Fruit fly (Drosophila melanogaster) whole organism, wandering third instar larva: ENCODE results near the gene CG5535.

Experiments
- CG32264 ChIP-seq: fragments of 200-800 bp; sonication (Bioruptor generic); optimal IDR thresholded peaks from 2 replicates; lab custom pipeline; 2016; ENCODE audit warnings: missing biosample characterization, missing genetic modification characterization
- CrebA ChIP-seq: fragments of 200-800 bp; sonication (Bioruptor generic); optimal IDR thresholded peaks from 2 replicates; lab custom pipeline; 2016; ENCODE audit warnings: missing biosample characterization, mild to moderate bottlenecking, missing genetic modification characterization, borderline replicate concordance
- Dfd ChIP-seq: fragments of >200 bp; optimal IDR thresholded peaks from 2 replicates; lab custom pipeline; 2017; ENCODE audit warnings: missing biosample characterization, missing genetic modification characterization
- Dif ChIP-seq: fragments of 200-275, 200-300 bp; sonication (Bioruptor generic); optimal IDR thresholded peaks from 2 replicates; lab custom pipeline; 2018; ENCODE audit warnings: missing biosample characterization, missing genetic modification characterization; ENCODE audit not compliant: partially characterized antibody
- Hnf4 ChIP-seq: fragments of 200-800 bp; sonication (Bioruptor generic); optimal IDR thresholded peaks from 2 replicates; lab custom pipeline; 2016; ENCODE audit warnings: missing biosample characterization, mild to moderate bottlenecking, missing genetic modification characterization
- Hr78 ChIP-seq: fragments of >200 bp; optimal IDR thresholded peaks from 2 replicates; lab custom pipeline; 2017; ENCODE audit warnings: missing biosample characterization, missing genetic modification characterization
- Myc ChIP-seq: fragments of >200 bp; optimal IDR thresholded peaks from 2 replicates; lab custom pipeline; 2017
- Rel ChIP-seq, 2 experiments: fragments of 200-800 bp; sonication (Bioruptor generic) in 1 of 2; optimal IDR thresholded peaks; 2 replicates in 1 of 2; 3 replicates in 1 of 2; lab custom pipeline; 2016 to 2019; ENCODE audit warnings: mild to moderate bottlenecking in 2 of 2, missing biosample characterization in 2 of 2, missing genetic modification characterization in 2 of 2, moderate library complexity in 1 of 2
- Sp1 ChIP-seq: fragments of 200-800 bp; sonication (Bioruptor generic); optimal IDR thresholded peaks from 3 replicates; lab custom pipeline; 2019; ENCODE audit warnings: missing biosample characterization, mild to moderate bottlenecking, missing genetic modification characterization, moderate library complexity
- Vsx2 ChIP-seq: fragments of 200-300, 225-300 bp; sonication (Bioruptor generic); optimal IDR thresholded peaks from 2 replicates; lab custom pipeline; 2018; ENCODE audit warnings: missing biosample characterization, missing genetic modification characterization; ENCODE audit not compliant: partially characterized antibody
- brk ChIP-seq: fragments of 200-800 bp; sonication (Bioruptor generic); optimal IDR thresholded peaks from 2 replicates; lab custom pipeline; 2016; ENCODE audit warnings: missing biosample characterization, mild to moderate bottlenecking, missing genetic modification characterization
- dmrt93B ChIP-seq: fragments of 200-800 bp; sonication (Bioruptor generic); optimal IDR thresholded peaks from 2 replicates; lab custom pipeline; 2018; ENCODE audit warnings: missing biosample characterization, mild to moderate bottlenecking, missing genetic modification characterization
- ey ChIP-seq: fragments of 200-800 bp; sonication (Bioruptor generic); optimal IDR thresholded peaks from 2 replicates; lab custom pipeline; 2016; ENCODE audit warnings: missing biosample characterization, missing genetic modification characterization
- foxo ChIP-seq, 2 experiments: fragments of 200-800 bp; sonication (Bioruptor generic); optimal IDR thresholded peaks; 2 replicates in 1 of 2; 3 replicates in 1 of 2; lab custom pipeline; 2016 to 2017; ENCODE audit warnings: missing biosample characterization in 2 of 2, missing genetic modification characterization in 2 of 2
- fru ChIP-seq: fragments of 200-800 bp; sonication (Bioruptor generic); optimal IDR thresholded peaks from 3 replicates; lab custom pipeline; 2016; ENCODE audit warnings: missing biosample characterization, mild to moderate bottlenecking, missing genetic modification characterization
- h ChIP-seq: fragments of 200-800 bp; sonication (Bioruptor generic); optimal IDR thresholded peaks from 3 replicates; lab custom pipeline; 2016; ENCODE audit warnings: missing biosample characterization, mild to moderate bottlenecking, missing genetic modification characterization
- pan ChIP-seq: fragments of >200 bp; optimal IDR thresholded peaks from 2 replicates; lab custom pipeline; 2017
- psq ChIP-seq: fragments of 200-800 bp; sonication (Bioruptor generic); optimal IDR thresholded peaks from 3 replicates; lab custom pipeline; 2017; ENCODE audit warnings: missing biosample characterization, mild to moderate bottlenecking, missing genetic modification characterization, moderate library complexity
- rgr ChIP-seq: fragments of 200-800 bp; sonication (Bioruptor generic); optimal IDR thresholded peaks from 3 replicates; lab custom pipeline; 2016; ENCODE audit warnings: missing biosample characterization, mild to moderate bottlenecking, missing genetic modification characterization

Gene CG5535

dm6 chr3L:17808597-17809213 is 47.9 kb downstream of the CG5535 start, which contains the start of gene CG32191:
Gene CG32191 (minus strand): TSS chr3L:17809146.
- TF ChIP-seq Sp1 (GFP tag; lab: Kevin White, UChicago) (no peak), foxo (GFP tag; optimal IDR thresholded peaks at IDR 0.05; lab: Kevin White, UChicago) (no peak), CrebA (no peak), psq (GFP tag; lab: Kevin White, UChicago) (no peak)

DNA sequence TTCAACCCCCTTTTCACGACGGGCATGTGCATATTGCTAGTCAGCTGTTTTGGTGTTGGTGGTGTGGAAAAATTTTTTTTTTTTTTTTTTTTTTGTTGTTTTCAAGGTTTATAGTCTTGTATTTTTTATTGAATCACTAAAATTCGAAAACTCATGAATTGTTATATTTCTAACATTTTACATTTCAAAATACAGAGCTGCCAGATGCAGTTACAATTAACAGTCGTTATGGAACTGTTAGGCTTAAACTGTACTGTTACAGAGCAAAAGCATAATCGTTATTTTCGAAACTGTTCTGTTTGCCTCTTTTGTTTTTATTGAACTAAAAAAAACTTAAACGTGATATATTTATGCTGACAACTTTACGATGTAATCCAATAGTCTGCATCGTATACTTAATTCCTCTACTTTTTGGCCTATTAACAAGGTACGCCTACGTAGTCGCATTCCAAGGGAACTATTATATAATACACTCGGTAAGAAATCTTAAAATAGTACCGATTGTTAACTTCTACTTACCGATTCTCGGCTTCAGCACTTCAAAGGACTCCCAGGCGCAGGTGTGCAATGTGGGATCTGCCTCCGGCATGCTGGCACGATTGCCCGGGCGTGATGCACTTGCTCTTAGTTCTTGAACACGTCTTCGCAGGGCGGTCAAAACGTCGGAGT is 50.1 kb downstream of the CG5535 start, which contains the start of gene CG32187:
Gene CG32187 (minus strand): TSS at position 9 of the 669 bp plus-strand sequence.
- TF ChIP-seq CrebA (no peak), Hnf4 (GFP tag; lab: Kevin White, UChicago) (no peak), fru (no peak), pan (lab: Kevin White, UChicago) (no peak), brk (no peak), Dif (GFP tag; lab: Kevin White, UChicago) (no peak), psq (GFP tag; lab: Kevin White, UChicago) (no peak), Hr78 (GFP tag; lab: Kevin White, UChicago) (no peak), rgr (GFP tag; lab: Kevin White, UChicago) (no peak), Dfd (GFP tag; lab: Kevin White, UChicago) (no peak), Vsx2 (no peak), Rel (GFP tag; optimal IDR thresholded peaks at IDR 0.05; lab: Kevin White, UChicago) (no peak), Rel (tag; optimal IDR thresholded peaks at IDR 0.05; lab: Kevin White, UChicago) (no peak), h (GFP tag; lab: Kevin White, UChicago) (no peak), CG32264 (GFP tag; lab: Kevin White, UChicago) (no peak)

DNA sequence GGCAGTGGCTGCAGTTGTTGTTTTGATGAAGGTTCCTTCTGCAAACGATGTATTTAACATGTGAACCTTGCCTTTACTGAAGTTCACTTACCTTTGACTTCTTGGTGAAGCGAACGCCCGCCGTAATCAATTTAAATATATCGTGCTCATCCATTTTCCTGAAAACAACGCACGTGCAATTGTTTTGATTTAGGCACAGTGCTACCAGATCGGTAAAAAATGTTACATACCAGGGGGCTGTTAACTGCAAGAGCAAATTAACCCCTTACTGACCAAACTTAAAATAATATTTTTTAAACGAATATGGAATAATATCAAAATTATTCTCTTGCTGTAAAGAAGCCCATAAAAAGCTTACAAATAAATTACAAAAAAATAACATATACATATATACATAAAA is 52.1 kb downstream of the CG5535 start, which contains the start of gene ais:
Gene ais (minus strand): TSS at position 205 of the 400 bp plus-strand sequence.
- TF ChIP-seq ey (GFP tag; lab: Kevin White, UChicago) (no peak), rgr (GFP tag; lab: Kevin White, UChicago) (peak; percentile 36), foxo (GFP tag; optimal IDR thresholded peaks at IDR 0.05; lab: Kevin White, UChicago) (peak in 1 of 2 experiments; percentile 44), Myc (lab: Kevin White, UChicago) (peak; percentile 61), CrebA (no peak), psq (GFP tag; lab: Kevin White, UChicago) (peak; percentile 3), dmrt93B (GFP tag; lab: Kevin White, UChicago) (no peak)
- TF ChIP-seq, all 38 proteins: peak for 4
